Worm (Caenorhabditis elegans) whole organism, L2 larva: ENCODE measurements around the gene dsl-6.

Experiments
- R02D3.7 ChIP-seq: fragments of 150-350 bp; optimal IDR thresholded peaks from 2 replicates; lab custom pipeline; 2014; ENCODE audit warnings: missing biosample characterization, missing genetic modification characterization
- aly-2 ChIP-seq: fragments of 150-350 bp; optimal IDR thresholded peaks from 2 replicates; lab custom pipeline; 2014; ENCODE audit warnings: missing biosample characterization, missing genetic modification characterization
- ama-1 ChIP-seq: fragments of 150-350 bp; optimal IDR thresholded peaks from 2 replicates; lab custom pipeline; 2018; ENCODE audit warnings: inconsistent platforms
- egl-27 ChIP-seq: sonication (generic microtip); optimal IDR thresholded peaks from 3 replicates; lab custom pipeline; 2017; ENCODE audit warnings: missing biosample characterization, missing genetic modification reagents, missing genetic modification characterization
- nhr-10 ChIP-seq: sonication (generic microtip); optimal IDR thresholded peaks from 2 replicates; lab custom pipeline; 2017; ENCODE audit warnings: missing biosample characterization, missing genetic modification characterization
- nhr-25 ChIP-seq: fragments of 150-350 bp; sonication (generic microtip); optimal IDR thresholded peaks from 3 replicates; lab custom pipeline; 2014; ENCODE audit warnings: missing biosample characterization, missing genetic modification characterization
- skn-1 ChIP-seq: sonication (generic microtip); optimal IDR thresholded peaks from 2 replicates; lab custom pipeline; 2017; ENCODE audit warnings: missing biosample characterization, missing genetic modification characterization
- snpc-4 ChIP-seq: fragments of 150-350 bp; optimal IDR thresholded peaks from 2 replicates; lab custom pipeline; 2014; ENCODE audit warnings: missing biosample characterization, missing genetic modification characterization

DNA sequence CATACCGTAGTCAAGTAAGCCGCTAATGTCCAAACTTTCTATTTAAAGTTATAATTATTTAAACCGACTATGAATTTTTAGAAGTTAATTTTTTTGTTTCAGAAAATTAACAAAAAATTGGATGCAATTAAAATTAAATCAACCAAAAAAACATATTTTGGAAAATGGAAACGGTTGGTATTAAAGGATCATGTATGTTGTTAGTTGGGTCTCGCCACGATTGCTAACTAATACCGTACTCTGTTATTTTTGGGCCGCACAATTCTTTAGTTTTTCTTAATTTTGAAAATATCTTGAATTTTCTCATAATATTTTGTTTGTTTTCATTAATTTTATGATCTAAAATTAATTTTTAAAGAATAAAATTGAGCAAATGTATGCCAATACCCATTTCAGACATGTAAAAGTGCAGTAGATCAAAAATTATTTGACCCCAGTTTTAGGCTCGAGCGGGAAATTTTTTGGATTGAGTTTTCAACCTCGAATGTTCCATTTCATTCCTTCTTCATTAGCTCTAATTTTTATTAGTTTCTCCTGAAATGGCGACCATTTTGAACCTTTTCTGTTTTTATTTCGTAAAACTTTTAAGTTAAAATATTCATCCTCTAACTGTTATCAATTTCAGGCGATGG lies 25.6 kb downstream of the dsl-6 start, which contains the start of gene cbd-1:
- TF ChIP-seq nhr-10 (no peak), ama-1 (lab: Kevin White, UChicago) (no peak), nhr-25 (tag; lab: Kevin White, UChicago) (no peak), egl-27 (no peak), aly-2 (tag; lab: Kevin White, UChicago) (no peak), R02D3.7 (tag; lab: Kevin White, UChicago) (no peak), snpc-4 (no peak), skn-1 (no peak)
